Fruit fly (Drosophila melanogaster) whole organism, embryonic: ENCODE measurements around the gene CG17270.

Experiments
- Abd-B ChIP-seq: fragments of 200-800 bp; sonication (Bioruptor generic); optimal IDR thresholded peaks from 2 replicates; lab custom pipeline; 2018; ENCODE audit warnings: missing biosample characterization, mild to moderate bottlenecking, missing genetic modification characterization, moderate library complexity
- Ada2b ChIP-seq: fragments of 200-800 bp; sonication (Bioruptor generic); IDR thresholded peaks from 2 replicates; pipeline ENCODE4 v1.3.6; 2022; ENCODE audit warnings: missing biosample characterization, missing genetic modification characterization
- Asciz ChIP-seq: fragments of 200-800 bp; sonication (Bioruptor generic); optimal IDR thresholded peaks from 2 replicates; lab custom pipeline; 2017; ENCODE audit warnings: missing biosample characterization, mild to moderate bottlenecking, missing genetic modification characterization, missing genetic modification reagents
- Atf-2 ChIP-seq: fragments of 200-800 bp; sonication (Bioruptor generic); optimal IDR thresholded peaks from 2 replicates; lab custom pipeline; 2016; ENCODE audit warnings: missing biosample characterization, missing genetic modification characterization
- B-H1 ChIP-seq: fragments of 200-800 bp; sonication (Bioruptor generic); IDR thresholded peaks from 3 replicates; pipeline ENCODE4 v1.3.6; 2022; ENCODE audit warnings: missing biosample characterization, missing genetic modification characterization
- Bdp1 ChIP-seq: fragments of 200-800 bp; sonication (Bioruptor generic); optimal IDR thresholded peaks from 3 replicates; lab custom pipeline; 2016; ENCODE audit warnings: missing biosample characterization, missing genetic modification characterization
- CG11247 ChIP-seq: fragments of 200-800 bp; sonication (Bioruptor generic); IDR thresholded peaks from 2 replicates; pipeline ENCODE4 v1.3.6; 2022; ENCODE audit warnings: missing biosample characterization, missing genetic modification characterization
- CG14441 ChIP-seq: fragments of 200-800 bp; sonication (Bioruptor generic); IDR thresholded peaks from 2 replicates; pipeline ENCODE4 v1.3.6; 2022; ENCODE audit warnings: missing biosample characterization, missing genetic modification characterization
- CG14710 ChIP-seq: fragments of 200-800 bp; sonication (Bioruptor generic); optimal IDR thresholded peaks from 3 replicates; lab custom pipeline; 2019; ENCODE audit warnings: missing biosample characterization, mild to moderate bottlenecking, missing genetic modification characterization, moderate library complexity
- CG14860 ChIP-seq: fragments of 200-800 bp; sonication (Bioruptor generic); IDR thresholded peaks from 3 replicates; pipeline ENCODE4 v1.3.6; 2022; ENCODE audit warnings: missing biosample characterization, missing genetic modification characterization; ENCODE audit not compliant: partially characterized antibody
- CG1647 ChIP-seq: fragments of 200-800 bp; sonication (Bioruptor generic); optimal IDR thresholded peaks from 3 replicates; lab custom pipeline; 2016; ENCODE audit warnings: missing biosample characterization, missing genetic modification characterization
- CG17328 ChIP-seq: fragments of 200-800 bp; sonication (Bioruptor generic); IDR thresholded peaks from 2 replicates; pipeline ENCODE4 v1.3.6; 2022; ENCODE audit warnings: missing biosample characterization, missing genetic modification characterization
- CG17568 ChIP-seq: fragments of 200-800 bp; sonication (Bioruptor generic); optimal IDR thresholded peaks from 2 replicates; lab custom pipeline; 2018; ENCODE audit warnings: missing biosample characterization, mild to moderate bottlenecking, missing genetic modification characterization, moderate library complexity
- CG18262 ChIP-seq: fragments of 200-800 bp; optimal IDR thresholded peaks from 3 replicates; lab custom pipeline; 2019; ENCODE audit warnings: missing biosample characterization, mild to moderate bottlenecking, missing genetic modification characterization, moderate library complexity
- CG32772 ChIP-seq: fragments of 200-800 bp; sonication (Bioruptor generic); IDR thresholded peaks from 2 replicates; pipeline ENCODE4 v1.3.6; 2022; ENCODE audit warnings: missing biosample characterization, missing genetic modification characterization
- CG33557 ChIP-seq: fragments of 200-800 bp; sonication (Bioruptor generic); optimal IDR thresholded peaks from 2 replicates; lab custom pipeline; 2019; ENCODE audit warnings: missing biosample characterization, mild to moderate bottlenecking, missing genetic modification characterization, moderate library complexity
- CG43689 ChIP-seq: fragments of 200-800 bp; sonication (Bioruptor generic); IDR thresholded peaks from 2 replicates; pipeline ENCODE4 v1.3.6; 2022; ENCODE audit warnings: missing biosample characterization, missing genetic modification characterization
- CG4707 ChIP-seq: fragments of 200-800 bp; sonication (Bioruptor generic); optimal IDR thresholded peaks from 2 replicates; lab custom pipeline; 2018; ENCODE audit warnings: missing biosample characterization, mild to moderate bottlenecking, missing genetic modification characterization, moderate library complexity
- CG4730 ChIP-seq: fragments of 200-800 bp; sonication (Bioruptor generic); IDR thresholded peaks from 2 replicates; pipeline ENCODE4 v1.3.6; 2022; ENCODE audit warnings: missing biosample characterization, missing genetic modification characterization
- CG6272 ChIP-seq: fragments of 200-800 bp; sonication (Bioruptor generic); IDR thresholded peaks from 2 replicates; pipeline ENCODE4 v1.3.6; 2022; ENCODE audit warnings: missing biosample characterization, missing genetic modification characterization
- CG6683 ChIP-seq: fragments of 200-800 bp; sonication (Bioruptor generic); optimal IDR thresholded peaks from 2 replicates; lab custom pipeline; 2017; ENCODE audit warnings: missing biosample characterization, mild to moderate bottlenecking, missing genetic modification characterization, missing genetic modification reagents
- CG7271 ChIP-seq: fragments of 200-800 bp; sonication (Bioruptor generic); optimal IDR thresholded peaks from 2 replicates; lab custom pipeline; 2018; ENCODE audit warnings: missing biosample characterization, mild to moderate bottlenecking, missing genetic modification characterization, moderate library complexity
- CG8089 ChIP-seq: fragments of 200-800 bp; sonication (Bioruptor generic); optimal IDR thresholded peaks from 3 replicates; lab custom pipeline; 2016; ENCODE audit warnings: missing biosample characterization, missing genetic modification characterization
- CG9727 ChIP-seq: fragments of 200-800 bp; sonication (Bioruptor generic); optimal IDR thresholded peaks from 3 replicates; lab custom pipeline; 2017; ENCODE audit warnings: missing biosample characterization, mild to moderate bottlenecking, missing genetic modification characterization
- Dp ChIP-seq: fragments of 200-800 bp; sonication (Bioruptor generic); optimal IDR thresholded peaks from 2 replicates; lab custom pipeline; 2018; ENCODE audit warnings: missing biosample characterization, mild to moderate bottlenecking, missing genetic modification characterization, moderate library complexity
- Ets65A ChIP-seq: fragments of 200-800 bp; sonication (Bioruptor generic); peaks from one replicate; lab custom pipeline; 2016; ENCODE audit warnings: missing biosample characterization, missing genetic modification characterization
- Hmx ChIP-seq: fragments of 200-800 bp; sonication (Bioruptor generic); optimal IDR thresholded peaks from 2 replicates; lab custom pipeline; 2016; ENCODE audit warnings: missing biosample characterization, missing genetic modification characterization
- Hsf ChIP-seq: fragments of 200-800 bp; sonication (Bioruptor generic); optimal IDR thresholded peaks from 3 replicates; lab custom pipeline; 2016; ENCODE audit warnings: missing biosample characterization, missing genetic modification characterization
- MESR4 ChIP-seq: fragments of 200-800 bp; sonication (Bioruptor generic); optimal IDR thresholded peaks from 2 replicates; lab custom pipeline; 2018; ENCODE audit warnings: missing biosample characterization, mild to moderate bottlenecking, missing genetic modification characterization, moderate library complexity
- Mes4 ChIP-seq: fragments of 200-800 bp; sonication (Bioruptor generic); optimal IDR thresholded peaks from 2 replicates; lab custom pipeline; 2016; ENCODE audit warnings: missing biosample characterization, missing genetic modification characterization
- NK7.1 ChIP-seq: fragments of 200-800 bp; sonication (Bioruptor generic); optimal IDR thresholded peaks from 3 replicates; lab custom pipeline; 2016; ENCODE audit warnings: missing biosample characterization, missing genetic modification characterization
- Side ChIP-seq: fragments of 200-800 bp; sonication (Bioruptor generic); optimal IDR thresholded peaks from 2 replicates; lab custom pipeline; 2016; ENCODE audit warnings: missing biosample characterization, missing genetic modification characterization
- Sox102F ChIP-seq: fragments of 200-800 bp; sonication (Bioruptor generic); optimal IDR thresholded peaks from 2 replicates; lab custom pipeline; 2018; ENCODE audit warnings: missing biosample characterization, mild to moderate bottlenecking, missing genetic modification characterization, moderate library complexity
- Stat92E ChIP-seq, 3 experiments: fragments of >200 bp in 2 of 3; fragments of 200-800 bp in 1 of 3; sonication (Bioruptor generic) in 1 of 3; optimal IDR thresholded peaks; 2 replicates each; lab custom pipeline; 2017 to 2019; ENCODE audit warnings: missing biosample characterization in 3 of 3, missing genetic modification characterization in 3 of 3, mild to moderate bottlenecking in 1 of 3, moderate library complexity in 1 of 3
- Xrp1 ChIP-seq: fragments of 200-800 bp; sonication (Bioruptor generic); IDR thresholded peaks from 2 replicates; pipeline ENCODE4 v1.3.6; 2022; ENCODE audit warnings: missing biosample characterization, missing genetic modification characterization
- ap ChIP-seq: fragments of 200-800 bp; sonication (Bioruptor generic); IDR thresholded peaks from 2 replicates; pipeline ENCODE4 v1.3.6; 2022; ENCODE audit warnings: missing biosample characterization, missing genetic modification characterization
- ci ChIP-seq: fragments of 200-800 bp; sonication (Bioruptor generic); IDR thresholded peaks from 3 replicates; pipeline ENCODE4 v1.3.6; 2022; ENCODE audit warnings: missing biosample characterization, missing genetic modification characterization
- disco-r ChIP-seq: fragments of 200-800 bp; sonication (Bioruptor generic); optimal IDR thresholded peaks from 2 replicates; lab custom pipeline; 2016; ENCODE audit warnings: missing biosample characterization, missing genetic modification characterization
- eyg ChIP-seq: fragments of 200-800 bp; sonication (Bioruptor generic); optimal IDR thresholded peaks from 3 replicates; lab custom pipeline; 2016; ENCODE audit warnings: missing biosample characterization, missing genetic modification characterization
- fd102C ChIP-seq: fragments of 200-800 bp; sonication (Bioruptor generic); optimal IDR thresholded peaks from 2 replicates; lab custom pipeline; 2018; ENCODE audit warnings: missing biosample characterization, mild to moderate bottlenecking, missing genetic modification characterization, moderate library complexity
- gcm2 ChIP-seq: fragments of 200-800 bp; sonication (Bioruptor generic); optimal IDR thresholded peaks from 2 replicates; lab custom pipeline; 2016; ENCODE audit warnings: missing biosample characterization, missing genetic modification characterization
- gfzf ChIP-seq: fragments of 200-800 bp; sonication (Bioruptor generic); optimal IDR thresholded peaks from 2 replicates; lab custom pipeline; 2016; ENCODE audit warnings: missing biosample characterization, mild to moderate bottlenecking, missing genetic modification characterization, moderate library complexity
- ind ChIP-seq: fragments of 200-800 bp; sonication (Bioruptor generic); optimal IDR thresholded peaks from 3 replicates; lab custom pipeline; 2016; ENCODE audit warnings: missing biosample characterization, missing genetic modification characterization
- jing ChIP-seq: fragments of 200-800 bp; sonication (Bioruptor generic); optimal IDR thresholded peaks from 2 replicates; lab custom pipeline; 2018; ENCODE audit warnings: missing biosample characterization, mild to moderate bottlenecking, missing genetic modification characterization
- kah ChIP-seq: fragments of 200-800 bp; sonication (Bioruptor generic); optimal IDR thresholded peaks from 2 replicates; lab custom pipeline; 2018; ENCODE audit warnings: missing biosample characterization, mild to moderate bottlenecking, missing genetic modification characterization
- klu ChIP-seq: fragments of 200-800 bp; sonication (Bioruptor generic); IDR thresholded peaks from 2 replicates; pipeline ENCODE4 v1.3.6; 2022; ENCODE audit warnings: missing biosample characterization, missing genetic modification characterization
- knrl ChIP-seq: fragments of 200-800 bp; sonication (Bioruptor generic); IDR thresholded peaks from 3 replicates; pipeline ENCODE4 v1.3.6; 2022; ENCODE audit warnings: missing biosample characterization, missing genetic modification characterization; ENCODE audit not compliant: partially characterized antibody
- mirr ChIP-seq: fragments of 200-800 bp; sonication (Bioruptor generic); optimal IDR thresholded peaks from 3 replicates; lab custom pipeline; 2018; ENCODE audit warnings: missing biosample characterization, mild to moderate bottlenecking, missing genetic modification characterization
- pfk ChIP-seq: fragments of 200-800 bp; sonication (Bioruptor generic); optimal IDR thresholded peaks from 2 replicates; lab custom pipeline; 2018; ENCODE audit warnings: missing biosample characterization, mild to moderate bottlenecking, missing genetic modification characterization, moderate library complexity
- ranshi ChIP-seq: fragments of 200-800 bp; sonication (Bioruptor generic); IDR thresholded peaks from 2 replicates; pipeline ENCODE4 v1.3.6; 2022; ENCODE audit warnings: missing biosample characterization, missing genetic modification characterization
- sens ChIP-seq: fragments of 200-800 bp; sonication (Bioruptor generic); peaks from one replicate; lab custom pipeline; 2016; ENCODE audit warnings: missing biosample characterization, missing genetic modification characterization
- trh ChIP-seq: fragments of 200-800 bp; sonication (Bioruptor generic); optimal IDR thresholded peaks from 2 replicates; lab custom pipeline; 2016; ENCODE audit warnings: missing biosample characterization, missing genetic modification characterization

CG17270 gene

dm6 chr3R:20833664-20834063, 14.9 kb upstream of the CG17270 start (continued):
- TF ChIP-seq CG14710 (tag; lab: Kevin White, UChicago) (no peak), MESR4 (GFP tag; lab: Kevin White, UChicago) (no peak), mirr (GFP tag; lab: Kevin White, UChicago) (no peak), ranshi (GFP tag; lab: Robert Waterston, UW) (no peak), sens (GFP tag; lab: Kevin White, UChicago) (peak; percentile 80), CG4707 (GFP tag; lab: Kevin White, UChicago) (no peak), CG33557 (GFP tag; lab: Kevin White, UChicago) (no peak), gfzf (GFP tag; lab: Kevin White, UChicago) (no peak), Sox102F (GFP tag; lab: Kevin White, UChicago) (peak; percentile 61), CG14441 (GFP tag; lab: Robert Waterston, UW) (peak; percentile 40; the same call in 1 of the 2 replicates), CG6683 (no peak), NK7.1 (no peak), klu (GFP tag; lab: Robert Waterston, UW) (no peak), CG17568 (no peak), CG14860 (GFP tag; lab: Robert Waterston, UW) (no peak), Ada2b (0 out of 2 replicates have a peak, but pooled peaks have one; percentile 12), CG4730 (no peak), Stat92E (GFP tag; optimal IDR thresholded peaks at IDR 0.05; lab: Kevin White, UChicago) (no peak), Ets65A (peak; percentile 10), Abd-B (GFP tag; lab: Kevin White, UChicago) (no peak), Xrp1 (GFP tag; lab: Robert Waterston, UW) (no peak), Hsf (GFP tag; lab: Kevin White, UChicago) (peak; percentile 11), CG17328 (peak; percentile 44), trh (GFP tag; lab: Kevin White, UChicago) (no peak), gcm2 (no peak), knrl (no peak), CG18262 (tag; lab: Kevin White, UChicago) (peak; percentile 8), Mes4 (GFP tag; lab: Kevin White, UChicago) (peak; percentile 9), CG1647 (GFP tag; lab: Kevin White, UChicago) (no peak), CG32772 (no peak), kah (GFP tag; lab: Kevin White, UChicago) (no peak), ap (GFP tag; lab: Robert Waterston, UW) (no peak), Bdp1 (GFP tag; lab: Kevin White, UChicago) (no peak), CG11247 (GFP tag; lab: Robert Waterston, UW) (no peak), Hmx (GFP tag; lab: Kevin White, UChicago) (no peak), pfk (GFP tag; lab: Kevin White, UChicago) (no peak), ci (GFP tag; lab: Robert Waterston, UW) (peak; percentile 62; the same call in 1 of the 3 replicates), CG7271 (tag; lab: Kevin White, UChicago) (no peak), CG9727 (GFP tag; lab: Kevin White, UChicago) (no peak), Side (no peak), Asciz (GFP tag; lab: Kevin White, UChicago) (no peak), fd102C (GFP tag; lab: Kevin White, UChicago) (no peak), ind (GFP tag; lab: Kevin White, UChicago) (peak; percentile 46), B-H1 (GFP tag; lab: Robert Waterston, UW) (no peak), eyg (no peak), CG8089 (GFP tag; lab: Kevin White, UChicago) (no peak), jing (GFP tag; lab: Kevin White, UChicago) (no peak), Dp (GFP tag; lab: Kevin White, UChicago) (no peak), CG6272 (GFP tag; lab: Robert Waterston, UW) (no peak), Atf-2 (GFP tag; lab: Kevin White, UChicago) (peak; percentile 2), disco-r (GFP tag; lab: Kevin White, UChicago) (no peak), CG43689 (GFP tag; lab: Robert Waterston, UW) (no peak)
